Fruit fly (Drosophila melanogaster) whole organism: Measurements from ENCODE around the gene CG33288.

Experiments used
- CG8478 ChIP-seq: fragments of >200 bp; optimal IDR thresholded peaks from 2 replicates; lab custom pipeline; 2018; ENCODE audit warnings: inconsistent platforms
- Dll ChIP-seq: fragments of >200 bp; optimal IDR thresholded peaks from 2 replicates; lab custom pipeline; 2017
- pan ChIP-seq: fragments of >200 bp; optimal IDR thresholded peaks from 2 replicates; lab custom pipeline; 2017
- psq ChIP-seq: fragments of >200 bp; optimal IDR thresholded peaks from 2 replicates; lab custom pipeline; 2017
- usp ChIP-seq: fragments of >200 bp; optimal IDR thresholded peaks from 2 replicates; lab custom pipeline; 2017; ENCODE audit warnings: missing biosample characterization, missing genetic modification characterization, mixed read lengths

DNA sequence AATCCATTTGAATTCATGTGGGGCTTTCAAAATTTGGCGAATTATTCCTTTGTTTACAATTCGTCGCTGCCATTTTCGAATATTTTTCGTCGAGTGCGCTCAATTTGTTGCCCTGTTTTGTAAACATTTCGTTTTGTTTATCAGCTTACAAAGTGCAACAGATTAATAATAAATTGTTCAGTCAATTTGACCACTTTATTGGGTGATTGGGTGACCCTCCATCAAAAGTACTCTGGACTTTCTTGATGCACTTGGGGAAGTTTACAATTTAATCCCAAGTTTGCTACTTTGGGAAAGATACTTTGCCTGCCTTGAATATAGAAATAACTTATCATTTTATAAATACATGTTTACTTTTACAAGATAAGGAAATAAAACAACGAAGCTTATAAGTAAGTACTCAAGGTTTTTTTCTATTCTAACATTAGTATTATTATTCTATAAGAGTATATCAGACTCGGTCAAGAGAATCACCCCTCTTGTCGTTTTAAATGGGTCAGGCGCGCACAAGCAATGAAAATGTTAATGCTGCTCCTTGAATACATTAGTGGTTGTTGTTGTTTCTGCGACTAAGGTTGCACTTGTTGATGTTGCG is 46.9 kb upstream of the CG33288 start:
- TF ChIP-seq usp (GFP tag; lab: Kevin White, UChicago), result no peak
- TF ChIP-seq psq (lab: Kevin White, UChicago), result no peak
- no peak for TF ChIP-seq Dll
- TF ChIP-seq pan (lab: Kevin White, UChicago), result no peak
- TF ChIP-seq CG8478 (lab: Kevin White, UChicago), result no peak
